Worm (Caenorhabditis elegans) whole organism, young adult: ENCODE data around the gene F01F1.11.

Experiments
- K12H6.12 ChIP-seq: fragments of 200-800 bp; sonication (Bioruptor generic); optimal IDR thresholded peaks from 2 replicates; lab custom pipeline; 2018; ENCODE audit warnings: mild to moderate bottlenecking, missing genetic modification characterization, missing compliant biosample characterization
- ama-1 ChIP-seq, 3 experiments: fragments of 150-350 bp in 1 of 3; sonication (generic microtip) in 2 of 3; optimal IDR thresholded peaks; 2 replicates each; lab custom pipeline; 2014 to 2018; ENCODE audit warnings: missing biosample characterization in 2 of 3, missing genetic modification characterization in 2 of 3, missing genetic modification reagents in 2 of 3
- aptf-2 ChIP-seq: fragments of 200-800 bp; sonication (Bioruptor generic); conservative IDR thresholded peaks from 2 replicates; pipeline ENCODE4 v1.3.6; 2022; ENCODE audit warnings: missing genetic modification reagents, missing genetic modification characterization, missing compliant biosample characterization
- ceh-100 ChIP-seq: fragments of 200-800 bp; sonication (Bioruptor generic); IDR thresholded peaks from 2 replicates; pipeline ENCODE4 v1.3.6; 2022; ENCODE audit warnings: missing genetic modification reagents, missing genetic modification characterization, missing compliant biosample characterization
- chd-7 ChIP-seq: sonication (generic microtip); optimal IDR thresholded peaks from 2 replicates; lab custom pipeline; 2016; ENCODE audit warnings: mild to moderate bottlenecking, missing genetic modification characterization, moderate library complexity, missing compliant biosample characterization
- lsl-1 ChIP-seq: fragments of 200-800 bp; sonication (Bioruptor generic); optimal IDR thresholded peaks from 2 replicates; lab custom pipeline; 2018; ENCODE audit warnings: mild to moderate bottlenecking, missing genetic modification characterization, moderate library complexity, missing compliant biosample characterization
- pha-4 ChIP-seq: fragments of 150-350 bp; sonication (generic microtip); optimal IDR thresholded peaks from 2 replicates; lab custom pipeline; 2014; ENCODE audit warnings: missing biosample characterization, missing genetic modification reagents, missing genetic modification characterization
- repo-1 ChIP-seq: sonication (generic microtip); optimal IDR thresholded peaks from 2 replicates; lab custom pipeline; 2017; ENCODE audit warnings: mild to moderate bottlenecking, missing genetic modification characterization, missing compliant biosample characterization
- snpc-4 ChIP-seq, 5 experiments: fragments of 150-350 bp in 1 of 5; sonication (generic microtip) in 4 of 5; optimal IDR thresholded peaks; 2 replicates each; lab custom pipeline; 2014 to 2018; ENCODE audit warnings: missing genetic modification characterization in 5 of 5, missing biosample characterization in 3 of 5, antibody characterized with exemption in 2 of 5, mild to moderate bottlenecking in 2 of 5, missing compliant biosample characterization in 2 of 5, missing genotype in 2 of 5, moderate library complexity in 2 of 5, missing genetic modification reagents in 1 of 5
- zim-3 ChIP-seq: sonication (generic microtip); optimal IDR thresholded peaks from 2 replicates; lab custom pipeline; 2017; ENCODE audit warnings: mild to moderate bottlenecking, missing genetic modification characterization, moderate library complexity, missing compliant biosample characterization

DNA sequence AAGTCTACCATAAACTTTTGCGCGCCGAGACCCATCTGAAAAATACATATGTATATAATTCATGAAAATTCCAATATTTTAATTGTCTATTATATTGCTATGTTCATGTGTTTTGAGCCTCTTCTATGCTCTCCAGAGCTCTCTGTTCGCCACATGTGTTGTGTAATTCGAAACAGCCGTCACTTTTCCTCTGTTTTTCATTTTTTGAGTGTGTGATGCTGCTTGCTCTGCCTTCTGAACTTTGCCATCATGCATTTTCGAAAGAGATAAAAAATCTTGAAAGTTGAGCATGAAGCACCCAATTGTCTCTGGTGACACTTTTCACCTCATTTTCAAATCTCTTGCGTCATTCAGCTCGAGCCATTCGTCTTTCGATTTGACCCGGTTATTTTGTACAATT lies 611 bp upstream of the F01F1.11 start:
- no peak for TF ChIP-seq aptf-2 (GFP tag; lab: Robert Waterston, UW)
- TF ChIP-seq lsl-1 (GFP tag; lab: Kevin White, UChicago): no peak
- no peak for TF ChIP-seq K12H6.12 (tag; lab: Kevin White, UChicago)
- no peak for TF ChIP-seq ama-1 (optimal IDR thresholded peaks at IDR 0.05; lab: Kevin White, UChicago)
- no peak for TF ChIP-seq ama-1 (GFP tag; optimal IDR thresholded peaks at IDR 0.05; lab: Kevin White, UChicago)
- no peak for TF ChIP-seq chd-7 (tag; lab: Kevin White, UChicago)
- no peak for TF ChIP-seq snpc-4 (GFP tag; optimal IDR thresholded peaks at IDR 0.05; lab: Kevin White, UChicago)
- no peak for TF ChIP-seq snpc-4 (tag; optimal IDR thresholded peaks at IDR 0.05; lab: Kevin White, UChicago)
- TF ChIP-seq pha-4 (tag; lab: Kevin White, UChicago): no peak
- no peak for TF ChIP-seq ceh-100 (GFP tag; lab: Robert Waterston, UW)
- TF ChIP-seq repo-1 (tag; lab: Kevin White, UChicago): no peak
- TF ChIP-seq zim-3: no peak
